Worm (Caenorhabditis elegans) whole organism, L3 larva: ENCODE measurements around the gene srd-3.

Experiments
- R02D3.7 ChIP-seq: fragments of 150-350 bp; optimal IDR thresholded peaks from 2 replicates; lab custom pipeline; 2014; ENCODE audit warnings: missing biosample characterization, missing genetic modification characterization
- daf-12 ChIP-seq: fragments of 150-350 bp; optimal IDR thresholded peaks from 2 replicates; lab custom pipeline; 2014; ENCODE audit warnings: missing biosample characterization, missing genetic modification reagents, missing genetic modification characterization
- elt-2 ChIP-seq: sonication (generic microtip); optimal IDR thresholded peaks from 2 replicates; lab custom pipeline; 2016; ENCODE audit warnings: missing genetic modification reagents, mild to moderate bottlenecking, missing genetic modification characterization, missing compliant biosample characterization
- fkh-10 ChIP-seq: sonication (generic microtip); optimal IDR thresholded peaks from 2 replicates; lab custom pipeline; 2017; ENCODE audit warnings: missing biosample characterization, missing genetic modification reagents, missing genetic modification characterization
- lsy-12 ChIP-seq: sonication (generic microtip); optimal IDR thresholded peaks from 2 replicates; lab custom pipeline; 2016; ENCODE audit warnings: mild to moderate bottlenecking, missing genetic modification characterization, missing compliant biosample characterization
- mdl-1 ChIP-seq: fragments of 150-350 bp; optimal IDR thresholded peaks from 2 replicates; lab custom pipeline; 2014; ENCODE audit warnings: missing biosample characterization, missing genetic modification characterization
- nhr-12 ChIP-seq: fragments of 150-350 bp; optimal IDR thresholded peaks from 2 replicates; lab custom pipeline; 2014; ENCODE audit warnings: missing biosample characterization, missing genetic modification characterization
- nhr-25 ChIP-seq: sonication (generic microtip); optimal IDR thresholded peaks from 2 replicates; lab custom pipeline; 2017; ENCODE audit warnings: missing biosample characterization, missing genetic modification characterization
- skn-1 ChIP-seq: fragments of 150-350 bp; optimal IDR thresholded peaks from 2 replicates; lab custom pipeline; 2014; ENCODE audit warnings: missing biosample characterization, missing genetic modification characterization
- unc-39 ChIP-seq: sonication (generic microtip); optimal IDR thresholded peaks from 4 replicates; lab custom pipeline; 2017; ENCODE audit warnings: missing biosample characterization, missing genetic modification characterization
- zag-1 ChIP-seq: fragments of 150-350 bp; optimal IDR thresholded peaks from 2 replicates; lab custom pipeline; 2014; ENCODE audit warnings: missing biosample characterization, missing genetic modification characterization

ce11 chrII:129770-130169 lies 941 bp upstream of the srd-3 start:
- TF ChIP-seq elt-2: no peak
- TF ChIP-seq nhr-12: no peak
- TF ChIP-seq zag-1 (tag; lab: Kevin White, UChicago): no peak
- TF ChIP-seq mdl-1 (tag; lab: Kevin White, UChicago): no peak
- no peak for TF ChIP-seq unc-39 (tag; lab: Kevin White, UChicago)
- no peak for TF ChIP-seq fkh-10 (GFP tag; lab: Kevin White, UChicago)
- TF ChIP-seq R02D3.7: no peak
- no peak for TF ChIP-seq skn-1 (tag; lab: Kevin White, UChicago)
- no peak for TF ChIP-seq nhr-25 (tag; lab: Kevin White, UChicago)
- TF ChIP-seq lsy-12: no peak
- no peak for TF ChIP-seq daf-12 (tag; lab: Kevin White, UChicago)
